Fruit fly (Drosophila melanogaster): Measurements from ENCODE around the gene CG13801.

CG13801 gene

DNA sequence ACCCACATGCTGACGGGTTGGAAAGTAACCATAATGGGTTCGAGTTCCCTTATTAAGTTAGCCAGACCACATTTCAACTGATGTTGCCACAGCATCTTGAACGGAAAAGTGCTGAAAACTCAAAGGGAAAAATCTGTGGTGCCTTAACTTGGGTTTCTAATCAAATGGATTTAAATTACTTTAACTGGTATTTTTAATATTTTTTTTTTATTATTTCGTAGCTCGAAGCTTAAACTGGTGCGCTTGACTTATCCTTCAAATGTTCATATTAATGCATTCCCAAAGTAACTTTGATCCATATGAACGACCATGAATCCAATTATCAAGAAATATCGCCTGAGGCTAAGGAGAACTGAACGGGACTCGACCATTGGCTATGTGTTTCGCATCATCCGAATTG is at the start of gene CG13801:
CG13801 (plus strand) TSS at position 301 of the 400 bp plus-strand sequence.
- no peak for TF ChIP-seq CG17801 (GFP tag; optimal IDR thresholded peaks at IDR 0.05; ENCODE audit: partially characterized antibody)

dm6 chr3L:2322257-2322776 is 38.0 kb upstream of the CG13801 start, which contains the start of gene MsR1:
Gene MsR1, plus strand, starts transcription at chr3L:2322693.
- no peak for TF ChIP-seq CG17801 (GFP tag; optimal IDR thresholded peaks at IDR 0.05; ENCODE audit: partially characterized antibody)

DNA sequence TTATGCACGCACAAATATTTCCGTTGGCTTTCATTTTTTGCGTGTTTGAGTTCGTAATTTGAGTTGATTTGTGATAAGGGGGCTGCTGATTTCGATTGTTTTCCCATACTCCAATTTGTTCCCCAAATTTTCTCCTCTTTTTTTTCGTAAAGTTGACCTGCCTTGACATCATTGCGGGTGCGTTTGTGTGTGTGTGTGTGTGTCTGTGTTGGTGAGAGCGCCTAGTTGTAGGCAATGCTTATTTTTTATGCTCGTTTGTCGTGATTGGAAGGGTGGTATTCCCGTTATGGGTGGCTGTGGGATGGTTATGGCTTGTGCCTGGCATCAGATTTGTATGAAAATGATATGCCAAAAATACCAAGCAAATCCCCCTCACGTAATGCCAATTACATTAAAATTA is 35.1 kb upstream of the CG13801 start:
- TF ChIP-seq CG17801 (GFP tag; optimal IDR thresholded peaks at IDR 0.05; ENCODE audit: partially characterized antibody): no peak

- TF ChIP-seq CG17801 (GFP tag; optimal IDR thresholded peaks at IDR 0.05; ENCODE audit: partially characterized antibody): no peak
Observed at dm6 chr3L:2328804-2329203, 31.6 kb upstream of the CG13801 start.

DNA sequence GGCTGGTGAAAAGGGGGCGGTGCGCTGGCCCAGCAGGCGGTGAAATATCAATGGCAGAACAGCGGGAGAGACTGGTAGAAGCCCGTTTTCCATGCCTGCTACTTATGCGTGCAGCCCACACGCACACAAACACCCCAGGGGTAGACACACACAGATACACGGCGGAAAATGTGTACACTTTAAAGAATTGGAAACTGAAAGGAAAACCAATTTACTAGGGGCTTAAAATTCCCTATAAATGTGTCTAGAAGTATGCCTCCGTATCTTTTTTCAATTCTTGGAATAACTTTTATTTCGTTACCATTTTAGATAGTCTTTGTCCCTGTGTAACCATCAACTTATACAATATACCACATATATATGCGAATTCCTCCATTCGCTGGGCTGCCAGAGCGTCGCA is 28.1 kb upstream of the CG13801 start:
- no peak for TF ChIP-seq CG17801 (GFP tag; optimal IDR thresholded peaks at IDR 0.05; ENCODE audit: partially characterized antibody)

DNA sequence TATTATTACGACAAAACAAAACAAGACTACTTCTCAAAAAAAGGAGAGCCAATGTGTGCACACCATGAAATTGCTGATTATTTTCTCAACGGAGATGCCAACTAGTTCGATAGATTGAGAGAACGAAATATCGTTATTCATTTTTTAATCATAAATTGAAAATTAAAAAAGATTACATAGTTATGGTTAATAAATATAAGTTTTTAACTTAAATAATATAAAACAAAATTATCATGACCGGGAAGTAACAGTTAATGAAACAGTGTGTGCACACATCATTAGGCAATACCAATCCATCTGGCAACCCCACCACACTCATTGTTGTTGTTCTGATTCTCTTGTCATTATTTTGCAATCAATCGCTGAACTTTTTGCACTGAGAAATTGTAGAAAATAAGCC is 11.5 kb downstream of the CG13801 start, which contains the start of the genes CG1317 and CG8993:
CG1317 (minus strand) TSS at position 58 of the 400 bp plus-strand sequence.
CG8993 (plus strand) TSS at position 318 of the 400 bp plus-strand sequence.
- peak; percentile 47 for TF ChIP-seq CG17801 (GFP tag; optimal IDR thresholded peaks at IDR 0.05; ENCODE audit: partially characterized antibody)

dm6 chr3L:2373421-2374043 is 13.2 kb downstream of the CG13801 start, which contains the start of the genes mRpL23 and CG9004:
Gene mRpL23, minus strand, starts transcription at chr3L:2373704.
Gene CG9004, plus strand, starts transcription at chr3L:2373728.
- TF ChIP-seq CG17801 (GFP tag; optimal IDR thresholded peaks at IDR 0.05; ENCODE audit: partially characterized antibody): peak; percentile 98

DNA sequence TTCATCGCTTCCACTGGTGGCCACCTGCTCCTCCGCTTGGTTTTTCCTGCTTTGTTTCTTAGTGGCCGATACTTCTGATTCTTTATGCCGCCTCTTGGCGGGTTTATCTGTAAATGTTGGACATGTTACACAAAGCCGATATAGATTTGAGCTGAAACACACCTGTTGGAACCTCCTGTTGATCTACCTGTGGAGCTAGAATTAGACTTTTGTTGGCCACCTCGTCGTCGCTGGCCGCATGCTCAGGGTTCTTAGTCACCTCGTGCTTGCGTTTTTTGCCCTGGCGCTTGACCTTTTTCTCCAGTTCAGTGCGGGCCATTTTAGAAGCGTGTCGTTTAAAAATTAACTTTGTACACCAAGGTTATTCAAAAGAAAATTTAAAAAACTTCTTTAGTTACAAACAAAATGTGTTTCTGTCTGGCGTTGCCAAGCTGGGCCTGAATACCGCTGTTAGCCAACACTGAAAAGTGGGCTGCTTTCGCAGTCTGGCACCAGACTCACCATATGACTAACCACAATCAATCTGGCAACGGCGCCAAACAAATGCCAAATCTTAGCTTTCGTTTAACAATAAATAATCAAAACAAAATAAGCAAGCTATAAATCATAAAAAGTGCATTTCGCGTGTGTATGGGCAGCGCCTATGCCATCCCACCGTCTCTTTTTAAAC is 16.9 kb downstream of the CG13801 start, which contains the start of the genes CG15877 and Svil:
CG15877 (minus strand) TSS at position 443 of the 670 bp plus-strand sequence.
Svil (plus strand) TSS at position 542 of the 670 bp plus-strand sequence.
- TF ChIP-seq CG17801 (GFP tag; optimal IDR thresholded peaks at IDR 0.05; ENCODE audit: partially characterized antibody): no peak

DNA sequence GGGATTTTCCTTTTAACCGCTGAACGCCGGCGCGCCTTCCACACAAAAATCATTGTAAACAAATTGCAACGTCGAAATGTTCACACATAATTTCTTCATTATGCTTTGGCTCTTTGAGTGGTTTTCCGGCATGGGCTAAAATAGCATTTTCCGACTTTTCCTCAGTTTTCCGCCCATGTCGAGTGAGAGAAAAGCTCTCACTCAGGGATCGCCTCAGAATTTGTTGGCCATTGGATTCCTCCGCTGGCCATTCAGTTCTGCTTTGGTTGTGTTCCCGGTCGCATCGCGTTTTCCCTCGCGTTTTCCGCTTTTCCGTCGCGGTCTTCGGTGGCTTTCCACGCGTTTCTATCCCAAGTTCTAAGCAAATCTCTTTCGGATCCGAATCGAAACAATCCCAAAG is 18.2 kb downstream of the CG13801 start:
- TF ChIP-seq CG17801 (GFP tag; optimal IDR thresholded peaks at IDR 0.05; ENCODE audit: partially characterized antibody): no peak

dm6 chr3L:2379472-2379871 is 19.1 kb downstream of the CG13801 start:
- TF ChIP-seq CG17801 (GFP tag; optimal IDR thresholded peaks at IDR 0.05; ENCODE audit: partially characterized antibody): no peak

- no peak for TF ChIP-seq CG17801 (GFP tag; optimal IDR thresholded peaks at IDR 0.05; ENCODE audit: partially characterized antibody)
Observed at dm6 chr3L:2385325-2386007, 25.1 kb downstream of the CG13801 start.

DNA sequence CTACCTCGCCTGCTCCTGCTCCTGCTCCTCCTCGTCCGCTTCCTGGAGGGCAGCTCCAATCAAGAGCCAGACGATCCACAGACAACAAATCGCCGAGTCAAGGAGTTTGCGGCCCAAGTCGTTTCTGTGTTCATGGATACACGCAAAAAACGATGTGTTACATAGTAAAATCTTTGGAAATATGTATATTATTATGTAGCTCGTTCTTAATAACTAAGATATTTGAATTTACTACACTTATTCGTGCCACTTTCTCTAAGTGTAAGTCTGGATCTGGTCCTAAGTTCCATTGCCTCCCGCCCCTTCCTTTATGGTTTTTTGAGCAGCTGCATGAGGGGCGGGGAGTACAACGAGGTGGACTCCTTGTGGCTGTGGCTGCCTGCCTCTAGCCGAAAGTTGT is 26.1 kb downstream of the CG13801 start:
- no peak for TF ChIP-seq CG17801 (GFP tag; optimal IDR thresholded peaks at IDR 0.05; ENCODE audit: partially characterized antibody)

- peak; percentile 36 for TF ChIP-seq CG17801 (GFP tag; optimal IDR thresholded peaks at IDR 0.05; ENCODE audit: partially characterized antibody)
Observed at dm6 chr3L:2387816-2388215, 27.5 kb downstream of the CG13801 start.

dm6 chr3L:2388683-2389315 is 28.4 kb downstream of the CG13801 start, which contains the start of gene Mzt1:
Gene Mzt1, plus strand, starts transcription at chr3L:2389265.
- no peak for TF ChIP-seq CG17801 (GFP tag; optimal IDR thresholded peaks at IDR 0.05; ENCODE audit: partially characterized antibody)

DNA sequence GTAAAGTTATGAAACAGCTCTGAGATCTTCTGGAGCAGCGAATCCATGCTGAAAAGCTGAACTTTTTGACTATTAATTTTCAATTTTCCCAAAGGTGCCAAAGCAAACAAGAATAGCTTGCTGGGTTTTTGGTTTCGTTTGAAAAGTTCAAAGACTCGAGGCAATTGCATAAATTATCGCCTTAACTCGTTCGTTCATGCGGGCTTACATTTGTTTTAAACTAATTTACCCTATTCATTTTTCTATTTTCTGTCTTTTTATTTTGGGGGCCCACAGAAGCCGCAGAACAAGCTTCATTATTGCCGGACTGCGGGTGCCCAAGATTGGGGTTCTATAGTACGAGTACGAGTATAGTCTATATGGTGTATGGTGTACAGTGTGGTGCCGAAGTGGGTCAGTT is 30.5 kb downstream of the CG13801 start, which contains the start of the genes CG32298 and CG32299:
CG32298 (minus strand) TSS at position 101 of the 400 bp plus-strand sequence.
CG32299 (minus strand) TSS at position 101 of the 400 bp plus-strand sequence.
- TF ChIP-seq CG17801 (GFP tag; optimal IDR thresholded peaks at IDR 0.05; ENCODE audit: partially characterized antibody): no peak

Measured in ovary, adult (tissue).